Fruit fly (Drosophila melanogaster) whole organism, adult: Measurements from ENCODE around the gene blot.

Source experiments
- CG11617 ChIP-seq: fragments of 200-800 bp; sonication (Bioruptor generic); optimal IDR thresholded peaks from 2 replicates; lab custom pipeline; 2017; ENCODE audit warnings: mild to moderate bottlenecking, missing biosample characterization, missing genetic modification reagents, missing genetic modification characterization
- CG14711 ChIP-seq: fragments of 200-800 bp; sonication (Bioruptor generic); optimal IDR thresholded peaks from 2 replicates; lab custom pipeline; 2018; ENCODE audit warnings: missing biosample characterization, mild to moderate bottlenecking, missing genetic modification characterization, moderate library complexity
- CG1620 ChIP-seq: fragments of 200-800 bp; sonication (Bioruptor generic); optimal IDR thresholded peaks from 2 replicates; lab custom pipeline; 2016; ENCODE audit warnings: missing biosample characterization, missing genetic modification characterization
- Crg-1 ChIP-seq: fragments of 200-800 bp; sonication (Bioruptor generic); optimal IDR thresholded peaks from 2 replicates; lab custom pipeline; 2016; ENCODE audit warnings: missing biosample characterization, missing genetic modification characterization
- cnc ChIP-seq, 2 experiments: fragments of >200 bp; optimal IDR thresholded peaks; 2 replicates each; lab custom pipeline; 2017
- pad ChIP-seq: fragments of 200-800 bp; sonication (Bioruptor generic); optimal IDR thresholded peaks from 3 replicates; lab custom pipeline; 2017; ENCODE audit warnings: missing biosample characterization, missing genetic modification characterization, mild to moderate bottlenecking, moderate library complexity, missing genetic modification reagents
- tj ChIP-seq: fragments of 200-800 bp; sonication (Bioruptor generic); optimal IDR thresholded peaks from 3 replicates; lab custom pipeline; 2017; ENCODE audit warnings: missing biosample characterization, mild to moderate bottlenecking, missing genetic modification characterization, moderate library complexity

- TF ChIP-seq cnc (optimal IDR thresholded peaks at IDR 0.05; lab: Kevin White, UChicago) (no peak), CG14711 (tag; lab: Kevin White, UChicago) (no peak), Crg-1 (GFP tag; lab: Kevin White, UChicago) (no peak), CG1620 (no peak), pad (GFP tag; lab: Kevin White, UChicago) (no peak), CG11617 (no peak), tj (GFP tag; lab: Kevin White, UChicago) (no peak)
These were observed 23.3 kb upstream of the blot start for dm6 chr3L:17444569-17444968.
